Comparison of ENCODE assay signal across 4 fruit fly cellular contexts in the genomic region with DNA sequence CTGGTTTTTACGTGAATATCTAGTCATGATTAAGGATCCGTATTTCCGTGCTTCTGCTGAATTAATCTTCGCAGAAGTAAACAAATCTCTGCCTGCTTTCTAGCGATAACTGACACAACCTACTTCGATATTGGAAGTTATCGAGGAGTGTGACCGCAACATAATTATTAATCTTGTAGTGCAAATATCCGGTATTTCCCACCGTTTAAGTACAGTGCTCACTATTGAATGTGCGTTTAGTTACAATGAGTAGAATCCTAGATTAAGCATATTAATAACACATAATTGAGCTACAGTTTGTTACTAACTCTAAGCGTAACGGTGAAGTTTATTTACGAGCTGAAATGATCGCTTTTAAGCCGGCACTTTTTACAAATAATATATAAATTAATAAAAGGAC.
A peak's percentile ranks its signal among the peaks of the same experiment; 100 is the strongest.
TF ChIP-seq lines count a peak whose summit lies in the region.

No protein-coding gene starts in this region.

TF ChIP-seq in whole organism, adult, 20 proteins besides CTCF, POLR2A, EP300 and RAD21 (continued from another document):
- TF ChIP-seq Clk (GFP tag; optimal IDR thresholded peaks at IDR 0.05; lab: Kevin White, UChicago) (no peak), kay (GFP tag; lab: Kevin White, UChicago; ENCODE audit: borderline replicate concordance) (no peak)

TF ChIP-seq in whole organism, embryonic, 481 proteins besides CTCF, POLR2A, EP300 and RAD21 (continued from another document and continues in another):
- TF ChIP-seq dpn (GFP tag; optimal IDR thresholded peaks at IDR 0.05; lab: Kevin White, UChicago) (peak in 1 of 2 experiments; percentile 60), toy (GFP tag; IDR thresholded peaks at IDR 0.05; lab: Robert Waterston, UW) (no peak), CG10147 (GFP tag; optimal IDR thresholded peaks at IDR 0.05; lab: Kevin White, UChicago) (peak; percentile 40), sug (tag; optimal IDR thresholded peaks at IDR 0.05; lab: Kevin White, UChicago) (peak; percentile 15), CG10209 (GFP tag; optimal IDR thresholded peaks at IDR 0.05; lab: Kevin White, UChicago) (peak; percentile 37), CG17829 (tag; optimal IDR thresholded peaks at IDR 0.05; lab: Kevin White, UChicago) (peak; percentile 59), Bgb (GFP tag; IDR thresholded peaks at IDR 0.05; lab: Robert Waterston, UW; ENCODE audit: partially characterized antibody) (peak; percentile 58), TFAM (GFP tag; optimal IDR thresholded peaks at IDR 0.05; lab: Kevin White, UChicago) (no peak), CG2712 (tag; optimal IDR thresholded peaks at IDR 0.05; lab: Kevin White, UChicago) (peak; percentile 56), CG14667 (GFP tag; IDR thresholded peaks at IDR 0.05; lab: Robert Waterston, UW) (no peak), sd (tag; optimal IDR thresholded peaks at IDR 0.05; lab: Kevin White, UChicago) (peak; percentile 27), run (tag; optimal IDR thresholded peaks at IDR 0.05; lab: Kevin White, UChicago) (no peak), esg (GFP tag; conservative IDR thresholded peaks at IDR 0.05; lab: Robert Waterston, UW) (no peak), CG6654 (GFP tag; optimal IDR thresholded peaks at IDR 0.05; lab: Kevin White, UChicago) (no peak), slbo (GFP tag; IDR thresholded peaks at IDR 0.05; lab: Robert Waterston, UW) (peak; percentile 83), Doc3 (GFP tag; IDR thresholded peaks at IDR 0.05; lab: Robert Waterston, UW; ENCODE audit: partially characterized antibody) (peak; percentile 31; the same call in 1 of the 3 replicates), HLH54F (GFP tag; optimal IDR thresholded peaks at IDR 0.05; lab: Kevin White, UChicago) (peak; percentile 21), YL-1 (GFP tag; optimal IDR thresholded peaks at IDR 0.05; lab: Kevin White, UChicago) (peak; percentile 56), CG7357 (GFP tag; IDR thresholded peaks at IDR 0.05; lab: Robert Waterston, UW) (no peak), so (GFP tag; IDR thresholded peaks at IDR 0.05; lab: Robert Waterston, UW) (no peak), dmrt11E (tag; optimal IDR thresholded peaks at IDR 0.05; lab: Kevin White, UChicago) (no peak), CG18619 (GFP tag; optimal IDR thresholded peaks at IDR 0.05; lab: Kevin White, UChicago) (peak; percentile 16), HHEX (GFP tag; optimal IDR thresholded peaks at IDR 0.05; lab: Kevin White, UChicago) (peak; percentile 33), Med (GFP tag; lab: Kevin White, UChicago) (peak; percentile 94), nerfin-1 (tag; optimal IDR thresholded peaks at IDR 0.05; lab: Kevin White, UChicago) (peak; percentile 16), gro (GFP tag; optimal IDR thresholded peaks at IDR 0.05; lab: Kevin White, UChicago) (peak; percentile 10), CG31441 (GFP tag; IDR thresholded peaks at IDR 0.05; lab: Robert Waterston, UW) (no peak; the same call in 1 of the 2 replicates), otp (GFP tag; IDR thresholded peaks at IDR 0.05; lab: Robert Waterston, UW) (no peak), CG34422 (GFP tag; IDR thresholded peaks at IDR 0.05; lab: Robert Waterston, UW) (peak; percentile 52; the same call in 1 of the 3 replicates), HLH3B (GFP tag; IDR thresholded peaks at IDR 0.05; lab: Robert Waterston, UW) (peak; percentile 22; the same call in 1 of the 2 replicates), dati (GFP tag; IDR thresholded peaks at IDR 0.05; lab: Robert Waterston, UW) (peak; percentile 23; the same call in 1 of the 2 replicates), CG3726 (GFP tag; IDR thresholded peaks at IDR 0.05; lab: Robert Waterston, UW) (no peak), wek (GFP tag; optimal IDR thresholded peaks at IDR 0.05; lab: Kevin White, UChicago) (peak; percentile 34), BtbVII (GFP tag; optimal IDR thresholded peaks at IDR 0.05; lab: Kevin White, UChicago) (peak; percentile 45), vvl (GFP tag; IDR thresholded peaks at IDR 0.05; lab: Robert Waterston, UW) (peak; percentile 75), lab (GFP tag; optimal IDR thresholded peaks at IDR 0.05; lab: Kevin White, UChicago) (no peak), CG1529 (GFP tag; optimal IDR thresholded peaks at IDR 0.05; lab: Kevin White, UChicago) (no peak), Meics (GFP tag; optimal IDR thresholded peaks at IDR 0.05; lab: Kevin White, UChicago) (peak; percentile 66), CG1647 (GFP tag; optimal IDR thresholded peaks at IDR 0.05; lab: Kevin White, UChicago) (peak; percentile 31), Hey (tag; optimal IDR thresholded peaks at IDR 0.05; lab: Kevin White, UChicago) (no peak), CG8944 (GFP tag; optimal IDR thresholded peaks at IDR 0.05; lab: Kevin White, UChicago) (no peak)

TF ChIP-seq in whole organism, prepupa, 60 proteins besides CTCF, POLR2A, EP300 and RAD21 (continued from another document):
- peak; percentile 30 for TF ChIP-seq CG6792 (GFP tag; optimal IDR thresholded peaks at IDR 0.05; lab: Kevin White, UChicago)

TF ChIP-seq in whole organism, pupa, 21 proteins besides CTCF, POLR2A, EP300 and RAD21 (continued from another document):
- TF ChIP-seq gl (tag; optimal IDR thresholded peaks at IDR 0.05; lab: Kevin White, UChicago): no peak
